Worm (Caenorhabditis elegans): ENCODE measurements around the gene T12B3.3.
"Not testable (repeated sequence)": the region's sequence is repeated elsewhere in the genome, so short reads cannot be mapped to it uniquely, and the experiment has no call there.

Gene T12B3.3

ce11 chrIV:7339095-7339494 is 35.9 kb upstream of the T12B3.3 start:
- TF ChIP-seq nhr-28 (tag; optimal IDR thresholded peaks at IDR 0.05) (no peak), mep-1 (tag; optimal IDR thresholded peaks at IDR 0.05) (no peak)

DNA sequence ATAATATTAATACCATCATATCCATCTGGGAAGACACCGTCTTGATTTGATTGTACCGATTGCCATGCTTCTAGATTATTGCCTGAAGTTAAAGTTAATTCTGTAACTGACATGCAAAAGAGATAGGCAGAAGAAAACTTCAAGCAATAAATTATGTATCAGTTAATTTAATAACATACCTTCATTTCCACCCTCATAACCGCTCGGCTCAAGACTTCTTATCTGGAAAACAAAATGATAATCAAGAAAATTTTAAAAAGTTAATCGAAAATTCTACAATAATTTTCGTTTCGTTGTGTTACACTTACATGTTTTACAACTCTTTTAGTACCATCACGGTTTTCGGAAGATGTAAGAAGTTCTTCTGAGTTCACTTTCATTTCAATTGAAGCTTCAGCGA is 32.8 kb upstream of the T12B3.3 start:
- no peak for TF ChIP-seq ham-2 (GFP tag; optimal IDR thresholded peaks at IDR 0.05)
- no peak for TF ChIP-seq zip-8 (tag; optimal IDR thresholded peaks at IDR 0.05)
- no peak for TF ChIP-seq hlh-1 (tag; optimal IDR thresholded peaks at IDR 0.05)
- TF ChIP-seq nhr-237 (tag; optimal IDR thresholded peaks at IDR 0.05), result no peak
- no peak for TF ChIP-seq nhr-28 (tag; optimal IDR thresholded peaks at IDR 0.05)
- TF ChIP-seq elt-3 (tag; optimal IDR thresholded peaks at IDR 0.05), result no peak
- TF ChIP-seq elt-1 (tag; optimal IDR thresholded peaks at IDR 0.05; ENCODE audit: borderline replicate concordance, insufficient read depth), result no peak
- no peak for TF ChIP-seq snpc-4 (tag; optimal IDR thresholded peaks at IDR 0.05)
- no peak for TF ChIP-seq blmp-1 (tag; optimal IDR thresholded peaks at IDR 0.05)

- TF ChIP-seq unc-62 (GFP tag; optimal IDR thresholded peaks at IDR 0.05), result no peak
- no peak for TF ChIP-seq blmp-1 (tag; optimal IDR thresholded peaks at IDR 0.05)
These were observed 30.9 kb upstream of the T12B3.3 start for ce11 chrIV:7344020-7344419.

ce11 chrIV:7346751-7347150 is 28.2 kb upstream of the T12B3.3 start, which contains the start of gene daf-42:
daf-42 (minus strand) TSS chrIV:7346851.
- TF ChIP-seq lsy-2 (tag; optimal IDR thresholded peaks at IDR 0.05), result no peak
- no peak for TF ChIP-seq nhr-76 (tag; optimal IDR thresholded peaks at IDR 0.05)
- TF ChIP-seq pha-4 (tag; optimal IDR thresholded peaks at IDR 0.05), result no peak
- TF ChIP-seq unc-62 (GFP tag; optimal IDR thresholded peaks at IDR 0.05), result no peak
- TF ChIP-seq ztf-11 (tag; optimal IDR thresholded peaks at IDR 0.05), result no peak
- TF ChIP-seq lin-13 (tag; optimal IDR thresholded peaks at IDR 0.05), result no peak
- TF ChIP-seq nhr-28 (tag; optimal IDR thresholded peaks at IDR 0.05), result no peak
- TF ChIP-seq ceh-43 (GFP tag; optimal IDR thresholded peaks at IDR 0.05), result no peak
- TF ChIP-seq lin-32 (GFP tag; optimal IDR thresholded peaks at IDR 0.05), result no peak
- TF ChIP-seq tbx-8 (GFP tag; optimal IDR thresholded peaks at IDR 0.05), result no peak
- no peak for TF ChIP-seq ham-2 (GFP tag; optimal IDR thresholded peaks at IDR 0.05)
- TF ChIP-seq drap-1 (GFP tag; optimal IDR thresholded peaks at IDR 0.05), result no peak
- TF ChIP-seq ces-1 (GFP tag; optimal IDR thresholded peaks at IDR 0.05), result no peak
- no peak for TF ChIP-seq nhr-12 (tag; optimal IDR thresholded peaks at IDR 0.05)
- TF ChIP-seq nhr-237 (tag; optimal IDR thresholded peaks at IDR 0.05), result no peak
- TF ChIP-seq ceh-39 (tag; optimal IDR thresholded peaks at IDR 0.05), result no peak
- no peak for TF ChIP-seq snpc-4 (tag; optimal IDR thresholded peaks at IDR 0.05)
- TF ChIP-seq bed-3 (GFP tag; optimal IDR thresholded peaks at IDR 0.05), result no peak
- no peak for TF ChIP-seq M03D4.4 (tag; optimal IDR thresholded peaks at IDR 0.05)

DNA sequence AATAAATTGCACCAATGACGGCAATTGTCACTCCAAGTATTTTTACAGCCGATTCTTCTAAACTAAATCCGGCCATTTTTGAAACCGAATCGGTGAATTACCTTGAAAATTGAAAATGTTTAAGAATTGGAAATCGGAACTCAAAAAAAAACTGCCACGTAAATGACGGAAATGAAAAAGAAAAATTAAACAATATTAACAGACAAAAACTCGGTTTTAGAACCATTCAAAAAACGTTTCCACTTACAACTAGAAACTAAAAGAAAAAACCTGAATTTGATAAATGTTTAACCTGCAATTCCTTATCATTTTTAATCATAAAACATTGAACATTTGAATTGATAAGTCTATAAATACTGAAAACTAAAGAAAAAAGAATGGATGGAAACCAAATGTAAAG is 9.9 kb upstream of the T12B3.3 start, which contains the start of gene Y40C5A.4:
Y40C5A.4 (minus strand) TSS at position 101 of the 400 bp plus-strand sequence.
- TF ChIP-seq snpc-4, nhr-76, mep-1 (tag; optimal IDR thresholded peaks at IDR 0.05): not testable (repeated sequence)

DNA sequence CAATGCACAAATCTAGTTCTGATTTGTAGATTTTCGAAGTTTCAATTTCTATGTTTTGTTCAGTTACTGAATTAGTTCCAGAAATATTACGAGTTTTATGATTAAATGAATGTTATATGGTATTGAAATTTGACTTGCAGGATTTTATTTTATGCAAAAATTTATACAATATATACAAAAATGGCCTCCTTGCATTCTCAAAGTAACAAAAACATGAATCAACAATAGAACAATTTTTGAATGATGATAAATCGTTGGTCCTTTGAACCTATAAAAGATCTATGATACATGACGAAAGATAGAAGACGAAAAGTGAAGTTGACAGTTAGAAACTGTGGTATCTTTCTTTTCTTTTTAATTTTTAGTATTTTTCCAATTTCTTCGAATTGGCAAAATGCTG is 1.6 kb downstream of the T12B3.3 start, which contains the start of gene T12B3.2:
T12B3.2 (plus strand) TSS at position 301 of the 400 bp plus-strand sequence.
- TF ChIP-seq hlh-1 (tag; optimal IDR thresholded peaks at IDR 0.05), result no peak

DNA sequence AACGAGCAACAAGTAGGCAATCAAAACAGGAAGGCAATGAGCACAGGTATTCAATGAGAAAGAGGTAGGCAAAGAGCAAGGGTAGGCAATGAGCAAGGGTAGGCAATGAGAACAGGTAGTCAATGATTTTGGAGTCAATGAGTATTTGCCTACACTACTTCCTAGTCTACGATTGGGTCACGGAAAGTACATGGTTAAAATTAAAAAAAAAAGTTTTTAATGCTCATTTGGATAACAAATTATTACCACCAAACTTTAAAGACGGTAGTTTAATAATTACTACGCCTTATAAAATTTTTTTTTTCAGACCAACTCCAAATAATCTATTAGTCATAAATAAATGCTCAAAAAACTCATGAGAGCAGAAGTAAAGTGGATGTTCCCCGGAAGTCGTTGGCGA is 6.8 kb downstream of the T12B3.3 start, which contains the start of gene ptp-8:
ptp-8 (plus strand) TSS at position 301 of the 400 bp plus-strand sequence.
- TF ChIP-seq blmp-1 (tag; optimal IDR thresholded peaks at IDR 0.05) (no peak), ceh-43 (GFP tag; optimal IDR thresholded peaks at IDR 0.05) (no peak), ztf-11 (tag; optimal IDR thresholded peaks at IDR 0.05) (no peak), tbx-8 (GFP tag; optimal IDR thresholded peaks at IDR 0.05) (no peak), zip-8 (tag; optimal IDR thresholded peaks at IDR 0.05) (no peak), cnd-1 (tag; optimal IDR thresholded peaks at IDR 0.05) (no peak), unc-120 (tag; optimal IDR thresholded peaks at IDR 0.05; ENCODE audit: poor library complexity, severe bottlenecking) (no peak), nhr-12 (tag; optimal IDR thresholded peaks at IDR 0.05) (no peak), nhr-2 (tag; optimal IDR thresholded peaks at IDR 0.05) (no peak), ces-1 (GFP tag; optimal IDR thresholded peaks at IDR 0.05) (no peak), bed-3 (GFP tag; optimal IDR thresholded peaks at IDR 0.05) (no peak), mls-2 (tag; optimal IDR thresholded peaks at IDR 0.05) (no peak)

Measured in whole organism, mixed stage, embryonic.